Worm (Caenorhabditis elegans) whole organism, midembryonic: ENCODE results near the gene esyt-2.

ENCODE experiments used
- T22C8.4 ChIP-seq: fragments of 200-800 bp; sonication (Bioruptor generic); IDR thresholded peaks from 2 replicates; pipeline ENCODE4 v1.3.6; 2022; ENCODE audit warnings: missing genetic modification characterization, missing compliant biosample characterization
- flt-1 ChIP-seq: fragments of 200-800 bp; sonication (Bioruptor generic); IDR thresholded peaks from 2 replicates; pipeline ENCODE4 v1.3.6; 2022; ENCODE audit warnings: missing genetic modification characterization, missing compliant biosample characterization
- klf-2 ChIP-seq: fragments of 200-800 bp; sonication (Bioruptor generic); conservative IDR thresholded peaks from 2 replicates; pipeline ENCODE4 v1.3.6; 2022; ENCODE audit warnings: missing genetic modification reagents, missing genetic modification characterization, missing compliant biosample characterization
- med-1 ChIP-seq: sonication (generic microtip); optimal IDR thresholded peaks from 2 replicates; lab custom pipeline; 2017; ENCODE audit warnings: missing genetic modification characterization, mild to moderate bottlenecking, missing compliant biosample characterization, antibody characterized with exemption, missing genetic modification reagents; ENCODE audit not compliant: insufficient read depth
- tab-1 ChIP-seq: fragments of 200-800 bp; sonication (Bioruptor generic); IDR thresholded peaks from 2 replicates; pipeline ENCODE4 v1.3.6; 2022; ENCODE audit warnings: missing genetic modification characterization, missing compliant biosample characterization
- ztf-29 ChIP-seq: fragments of 200-800 bp; sonication (Bioruptor generic); IDR thresholded peaks from 2 replicates; pipeline ENCODE4 v1.3.6; 2022; ENCODE audit warnings: missing genetic modification reagents, missing genetic modification characterization, missing compliant biosample characterization

- TF ChIP-seq T22C8.4 (GFP tag; lab: Robert Waterston, UW) (no peak), med-1 (GFP tag; lab: Kevin White, UChicago) (no peak), tab-1 (no peak), ztf-29 (GFP tag; lab: Robert Waterston, UW) (no peak), flt-1 (GFP tag; lab: Robert Waterston, UW) (no peak), klf-2 (no peak)
Observed at ce11 chrIII:6178586-6178985, 52.2 kb downstream of the esyt-2 start, which contains the start of gene F42A10.7.
